Worm (Caenorhabditis elegans) whole organism, young adult: ENCODE measurements around the gene ZK666.4.

Experiments
- B0019.2 ChIP-seq: fragments of 200-800 bp; sonication (Bioruptor generic); conservative IDR thresholded peaks from 2 replicates; pipeline ENCODE4 v1.3.6; 2022; ENCODE audit warnings: missing genetic modification reagents, missing genetic modification characterization, missing compliant biosample characterization
- B0336.3 ChIP-seq: fragments of 200-800 bp; sonication (Bioruptor generic); IDR thresholded peaks from 2 replicates; pipeline ENCODE4 v1.3.6; 2022; ENCODE audit warnings: missing genetic modification characterization, missing compliant biosample characterization
- D2030.7 ChIP-seq: fragments of 200-800 bp; sonication (Bioruptor generic); IDR thresholded peaks from 2 replicates; pipeline ENCODE4 v1.3.6; 2022; ENCODE audit warnings: missing genetic modification reagents, missing genetic modification characterization, missing compliant biosample characterization
- F10E7.11 ChIP-seq: sonication (generic microtip); optimal IDR thresholded peaks from 2 replicates; lab custom pipeline; 2017; ENCODE audit warnings: mild to moderate bottlenecking, missing genetic modification characterization, moderate library complexity, missing compliant biosample characterization
- K12H6.12 ChIP-seq: fragments of 200-800 bp; sonication (Bioruptor generic); optimal IDR thresholded peaks from 2 replicates; lab custom pipeline; 2018; ENCODE audit warnings: mild to moderate bottlenecking, missing genetic modification characterization, missing compliant biosample characterization
- T26A5.8 ChIP-seq: sonication (generic microtip); optimal IDR thresholded peaks from 2 replicates; lab custom pipeline; 2016; ENCODE audit warnings: missing genetic modification characterization, missing compliant biosample characterization
- Y53F4B.3 ChIP-seq: fragments of 200-800 bp; sonication (Bioruptor generic); IDR thresholded peaks from 2 replicates; pipeline ENCODE4 v1.3.6; 2022; ENCODE audit warnings: missing genetic modification reagents, missing genetic modification characterization, missing compliant biosample characterization
- Y67H2A.10 ChIP-seq: fragments of 200-800 bp; sonication (Bioruptor generic); conservative IDR thresholded peaks from 2 replicates; pipeline ENCODE4 v1.3.6; 2022; ENCODE audit warnings: missing genetic modification reagents, missing genetic modification characterization, missing compliant biosample characterization
- Y95B8A.8 ChIP-seq: fragments of 200-800 bp; sonication (Bioruptor generic); IDR thresholded peaks from 2 replicates; pipeline ENCODE4 v1.3.6; 2022; ENCODE audit warnings: missing genetic modification reagents, missing genetic modification characterization, missing compliant biosample characterization
- ama-1 ChIP-seq, 3 experiments: fragments of 150-350 bp in 1 of 3; sonication (generic microtip) in 2 of 3; optimal IDR thresholded peaks; 2 replicates each; lab custom pipeline; 2014 to 2018; ENCODE audit warnings: missing biosample characterization in 2 of 3, missing genetic modification characterization in 2 of 3, missing genetic modification reagents in 2 of 3
- aptf-3 ChIP-seq: fragments of 200-800 bp; sonication (Bioruptor generic); IDR thresholded peaks from 2 replicates; pipeline ENCODE4 v1.3.6; 2022; ENCODE audit warnings: missing genetic modification characterization, missing compliant biosample characterization
- attf-3 ChIP-seq: fragments of 200-800 bp; sonication (Bioruptor generic); conservative IDR thresholded peaks from 2 replicates; pipeline ENCODE4 v1.3.6; 2022; ENCODE audit warnings: missing genetic modification reagents, missing genetic modification characterization, missing compliant biosample characterization
- attf-5 ChIP-seq: fragments of 200-800 bp; sonication (Bioruptor generic); optimal IDR thresholded peaks from 2 replicates; lab custom pipeline; 2018; ENCODE audit warnings: mild to moderate bottlenecking, missing genetic modification characterization, missing compliant biosample characterization
- bed-1 ChIP-seq: fragments of 200-800 bp; sonication (Bioruptor generic); IDR thresholded peaks from 2 replicates; pipeline ENCODE4 v1.3.6; 2022; ENCODE audit warnings: missing genetic modification reagents, missing genetic modification characterization, missing compliant biosample characterization
- cebp-1 ChIP-seq, 2 experiments: fragments of 200-800 bp in 1 of 2; sonication (Bioruptor generic) in 1 of 2; sonication (generic microtip) in 1 of 2; IDR thresholded peaks in 1 of 2; optimal IDR thresholded peaks in 1 of 2; 2 replicates each; pipeline versions ENCODE4 v1.3.6 to Lab custom; 2017 to 2022; ENCODE audit warnings: missing compliant biosample characterization in 2 of 2, missing genetic modification characterization in 2 of 2, mild to moderate bottlenecking in 1 of 2, missing genetic modification reagents in 1 of 2, moderate library complexity in 1 of 2
- cebp-2 ChIP-seq: fragments of 200-800 bp; sonication (Bioruptor generic); IDR thresholded peaks from 2 replicates; pipeline ENCODE4 v1.3.6; 2022; ENCODE audit warnings: missing genetic modification characterization, missing compliant biosample characterization
- ceh-27 ChIP-seq: fragments of 200-800 bp; sonication (Bioruptor generic); optimal IDR thresholded peaks from 2 replicates; lab custom pipeline; 2018; ENCODE audit warnings: mild to moderate bottlenecking, missing genetic modification characterization, moderate library complexity, missing compliant biosample characterization
- ceh-91 ChIP-seq: fragments of 200-800 bp; sonication (Bioruptor generic); IDR thresholded peaks from 2 replicates; pipeline ENCODE4 v1.3.6; 2022; ENCODE audit warnings: missing genetic modification reagents, missing genetic modification characterization, missing compliant biosample characterization
- chd-7 ChIP-seq: sonication (generic microtip); optimal IDR thresholded peaks from 2 replicates; lab custom pipeline; 2016; ENCODE audit warnings: mild to moderate bottlenecking, missing genetic modification characterization, moderate library complexity, missing compliant biosample characterization
- dpff-1 ChIP-seq: sonication (generic microtip); optimal IDR thresholded peaks from 2 replicates; lab custom pipeline; 2017; ENCODE audit warnings: mild to moderate bottlenecking, missing genetic modification characterization, missing compliant biosample characterization
- egl-18 ChIP-seq: fragments of 200-800 bp; sonication (Bioruptor generic); IDR thresholded peaks from 2 replicates; pipeline ENCODE4 v1.3.6; 2022; ENCODE audit warnings: missing genetic modification reagents, missing genetic modification characterization, missing compliant biosample characterization
- ets-4 ChIP-seq: fragments of 200-800 bp; sonication (Bioruptor generic); optimal IDR thresholded peaks from 2 replicates; lab custom pipeline; 2018; ENCODE audit warnings: mild to moderate bottlenecking, missing genetic modification characterization, missing compliant biosample characterization
- fkh-3 ChIP-seq: sonication (generic microtip); optimal IDR thresholded peaks from 2 replicates; lab custom pipeline; 2016; ENCODE audit warnings: mild to moderate bottlenecking, missing genetic modification characterization, missing compliant biosample characterization
- hlh-12 ChIP-seq: sonication (generic microtip); optimal IDR thresholded peaks from 2 replicates; lab custom pipeline; 2016; ENCODE audit warnings: missing genetic modification characterization, missing compliant biosample characterization
- hmg-1.2 ChIP-seq: fragments of 200-800 bp; sonication (Bioruptor generic); IDR thresholded peaks from 2 replicates; pipeline ENCODE4 v1.3.6; 2022; ENCODE audit warnings: missing genetic modification reagents, missing genetic modification characterization, missing compliant biosample characterization
- hsf-1 ChIP-seq: fragments of 200-800 bp; sonication (Bioruptor generic); IDR thresholded peaks from 2 replicates; pipeline ENCODE4 v1.3.6; 2022; ENCODE audit warnings: missing genetic modification reagents, missing genetic modification characterization, missing compliant biosample characterization
- lag-1 ChIP-seq: fragments of 200-800 bp; sonication (Bioruptor generic); IDR thresholded peaks from 2 replicates; pipeline ENCODE4 v1.3.6; 2022; ENCODE audit warnings: missing genetic modification reagents, missing genetic modification characterization, missing compliant biosample characterization
- let-526 ChIP-seq: fragments of 200-800 bp; sonication (Bioruptor generic); IDR thresholded peaks from 2 replicates; pipeline ENCODE4 v1.3.6; 2022; ENCODE audit warnings: missing genetic modification reagents, missing genetic modification characterization, missing compliant biosample characterization
- lin-35 ChIP-seq, 3 experiments: fragments of 150-350 bp in 2 of 3; sonication (generic microtip) in 1 of 3; optimal IDR thresholded peaks; 2 replicates each; lab custom pipeline; 2014 to 2018; ENCODE audit warnings: missing biosample characterization in 3 of 3, missing genetic modification characterization in 3 of 3, missing genetic modification reagents in 3 of 3
- mcd-1 ChIP-seq: fragments of 200-800 bp; sonication (Bioruptor generic); IDR thresholded peaks from 2 replicates; pipeline ENCODE4 v1.3.6; 2022; ENCODE audit warnings: missing genetic modification reagents, missing genetic modification characterization, missing compliant biosample characterization
- mxl-1 ChIP-seq: sonication (generic microtip); optimal IDR thresholded peaks from 2 replicates; lab custom pipeline; 2016; ENCODE audit warnings: missing genetic modification characterization, missing compliant biosample characterization
- nfya-1 ChIP-seq: sonication (generic microtip); optimal IDR thresholded peaks from 2 replicates; lab custom pipeline; 2017; ENCODE audit warnings: antibody characterized with exemption, missing compliant biosample characterization, missing genetic modification characterization, borderline replicate concordance; ENCODE audit not compliant: insufficient read depth
- nfya-2 ChIP-seq: fragments of 200-800 bp; sonication (Bioruptor generic); IDR thresholded peaks from 2 replicates; pipeline ENCODE4 v1.3.6; 2022; ENCODE audit warnings: missing genetic modification reagents, missing genetic modification characterization, missing compliant biosample characterization
- nhr-90 ChIP-seq: sonication (generic microtip); optimal IDR thresholded peaks from 2 replicates; lab custom pipeline; 2016; ENCODE audit warnings: missing genotype, mild to moderate bottlenecking, missing genetic modification characterization, missing compliant biosample characterization
- rpc-1 ChIP-seq, 2 experiments: fragments of 150-350 bp in 1 of 2; sonication (generic microtip) in 1 of 2; optimal IDR thresholded peaks; 2 replicates each; lab custom pipeline; 2014 to 2018; ENCODE audit warnings: missing biosample characterization in 1 of 2, missing genetic modification characterization in 1 of 2, missing genetic modification reagents in 1 of 2, missing genotype in 1 of 2
- sdz-38 ChIP-seq: sonication (generic microtip); optimal IDR thresholded peaks from 2 replicates; lab custom pipeline; 2016; ENCODE audit warnings: missing genotype, missing genetic modification characterization, missing compliant biosample characterization
- sea-2 ChIP-seq: fragments of 200-800 bp; sonication (Bioruptor generic); IDR thresholded peaks from 2 replicates; pipeline ENCODE4 v1.3.6; 2022; ENCODE audit warnings: missing genetic modification characterization, missing compliant biosample characterization
- tbx-9 ChIP-seq: sonication (generic microtip); optimal IDR thresholded peaks from 2 replicates; lab custom pipeline; 2016; ENCODE audit warnings: borderline replicate concordance, missing genetic modification characterization, inconsistent platforms, missing compliant biosample characterization
- tlf-1 ChIP-seq: fragments of 200-800 bp; sonication (Bioruptor generic); optimal IDR thresholded peaks from 2 replicates; lab custom pipeline; 2018; ENCODE audit warnings: mild to moderate bottlenecking, missing genetic modification characterization, missing compliant biosample characterization
- unc-130 ChIP-seq: sonication (generic microtip); optimal IDR thresholded peaks from 2 replicates; lab custom pipeline; 2016; ENCODE audit warnings: missing genetic modification reagents, missing genetic modification characterization, missing compliant biosample characterization
- unc-62 ChIP-seq: fragments of 150-350 bp; optimal IDR thresholded peaks from 2 replicates; lab custom pipeline; 2014; ENCODE audit warnings: missing biosample characterization, missing genetic modification reagents, missing genetic modification characterization
- xnd-1 ChIP-seq: sonication (generic microtip); optimal IDR thresholded peaks from 2 replicates; lab custom pipeline; 2016; ENCODE audit warnings: missing genotype, missing genetic modification reagents, missing genetic modification characterization, missing compliant biosample characterization
- zim-3 ChIP-seq: sonication (generic microtip); optimal IDR thresholded peaks from 2 replicates; lab custom pipeline; 2017; ENCODE audit warnings: mild to moderate bottlenecking, missing genetic modification characterization, moderate library complexity, missing compliant biosample characterization
- ztf-18 ChIP-seq: sonication (generic microtip); optimal IDR thresholded peaks from 2 replicates; lab custom pipeline; 2016; ENCODE audit warnings: missing genotype, mild to moderate bottlenecking, missing genetic modification characterization, missing compliant biosample characterization
- ztf-22 ChIP-seq: fragments of 200-800 bp; sonication (Bioruptor generic); optimal IDR thresholded peaks from 2 replicates; lab custom pipeline; 2018; ENCODE audit warnings: mild to moderate bottlenecking, missing genetic modification characterization, moderate library complexity, missing compliant biosample characterization
- ztf-25 ChIP-seq: fragments of 200-800 bp; sonication (Bioruptor generic); IDR thresholded peaks from 2 replicates; pipeline ENCODE4 v1.3.6; 2022; ENCODE audit warnings: missing genetic modification reagents, missing genetic modification characterization, missing compliant biosample characterization
- ztf-26 ChIP-seq: sonication (generic microtip); optimal IDR thresholded peaks from 2 replicates; lab custom pipeline; 2017; ENCODE audit warnings: missing genetic modification characterization, missing compliant biosample characterization
- ztf-3 ChIP-seq: fragments of 200-800 bp; sonication (Bioruptor generic); optimal IDR thresholded peaks from 2 replicates; lab custom pipeline; 2018; ENCODE audit warnings: mild to moderate bottlenecking, missing genetic modification characterization, missing compliant biosample characterization
- ztf-6 ChIP-seq: fragments of 200-800 bp; sonication (Bioruptor generic); IDR thresholded peaks from 2 replicates; pipeline ENCODE4 v1.3.6; 2022; ENCODE audit warnings: missing genetic modification reagents, missing genetic modification characterization, missing compliant biosample characterization

ZK666.4 gene

DNA sequence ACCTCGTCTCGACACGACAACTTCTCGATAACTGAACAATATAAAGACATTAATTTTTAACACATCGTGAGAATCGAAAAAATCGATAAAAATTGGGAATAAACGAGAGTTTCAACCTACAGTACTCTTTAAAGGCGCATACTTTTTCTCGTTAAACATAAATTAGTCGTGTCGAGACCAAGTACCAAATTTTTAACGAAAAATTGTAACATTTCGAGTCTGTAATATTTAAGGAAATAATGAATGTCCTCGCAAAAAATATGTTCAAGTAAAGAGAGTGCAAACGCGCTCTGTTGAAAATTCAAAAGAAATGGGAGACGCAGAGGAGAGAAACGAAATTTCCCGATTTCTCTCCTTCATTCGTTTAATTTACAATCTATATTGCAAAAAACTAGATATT lies 26.7 kb upstream of the ZK666.4 start (continued):
- TF ChIP-seq xnd-1 (no peak), zim-3 (tag; lab: Kevin White, UChicago) (no peak), bed-1 (GFP tag; lab: Robert Waterston, UW) (no peak), rpc-1 (optimal IDR thresholded peaks at IDR 0.05; lab: Kevin White, UChicago) (no peak), rpc-1 (tag; optimal IDR thresholded peaks at IDR 0.05; lab: Kevin White, UChicago) (no peak), attf-3 (GFP tag; lab: Robert Waterston, UW) (no peak), ets-4 (GFP tag; lab: Kevin White, UChicago) (no peak), sdz-38 (tag; lab: Kevin White, UChicago) (no peak), nfya-1 (tag; lab: Kevin White, UChicago) (no peak), ztf-6 (no peak), ztf-3 (GFP tag; lab: Kevin White, UChicago) (no peak), unc-130 (GFP tag; lab: Kevin White, UChicago) (no peak), ama-1 (optimal IDR thresholded peaks at IDR 0.05; lab: Kevin White, UChicago) (peak; percentile 57), ama-1 (GFP tag; optimal IDR thresholded peaks at IDR 0.05; lab: Kevin White, UChicago) (no peak), B0336.3 (peak; percentile 54), unc-62 (GFP tag; lab: Kevin White, UChicago) (no peak), let-526 (no peak), K12H6.12 (tag; lab: Kevin White, UChicago) (no peak), Y53F4B.3 (GFP tag; lab: Robert Waterston, UW) (no peak), ceh-27 (GFP tag; lab: Kevin White, UChicago) (no peak), cebp-2 (GFP tag; lab: Robert Waterston, UW) (no peak), ztf-22 (no peak), T26A5.8 (tag; lab: Kevin White, UChicago) (no peak), lin-35 (GFP tag; optimal IDR thresholded peaks at IDR 0.05; lab: Kevin White, UChicago) (peak in 1 of 3 experiments; percentile 61), sea-2 (GFP tag; lab: Robert Waterston, UW) (no peak), hmg-1.2 (GFP tag; lab: Robert Waterston, UW) (no peak), ztf-18 (tag; lab: Kevin White, UChicago) (no peak), B0019.2 (no peak), egl-18 (GFP tag; lab: Robert Waterston, UW) (no peak), F10E7.11 (no peak), ceh-91 (GFP tag; lab: Robert Waterston, UW) (no peak), Y95B8A.8 (GFP tag; lab: Robert Waterston, UW) (no peak), tlf-1 (GFP tag; lab: Kevin White, UChicago) (no peak), aptf-3 (GFP tag; lab: Robert Waterston, UW) (no peak), D2030.7 (GFP tag; lab: Robert Waterston, UW) (no peak), nhr-90 (tag; lab: Kevin White, UChicago) (no peak), tbx-9 (tag; lab: Kevin White, UChicago) (no peak), nfya-2 (GFP tag; lab: Robert Waterston, UW) (no peak), ztf-25 (GFP tag; lab: Robert Waterston, UW) (no peak), cebp-1 (GFP tag; IDR thresholded peaks at IDR 0.05; lab: Robert Waterston, UW) (peak; percentile 8; the same call in 1 of the 2 replicates), cebp-1 (tag; optimal IDR thresholded peaks at IDR 0.05; lab: Kevin White, UChicago) (peak; percentile 63), mcd-1 (GFP tag; lab: Robert Waterston, UW) (peak; percentile 64), ztf-26 (tag; lab: Kevin White, UChicago) (peak; percentile 82), mxl-1 (no peak), dpff-1 (tag; lab: Kevin White, UChicago) (no peak), chd-7 (tag; lab: Kevin White, UChicago) (no peak), lag-1 (GFP tag; lab: Robert Waterston, UW) (no peak), fkh-3 (tag; lab: Kevin White, UChicago) (no peak), attf-5 (GFP tag; lab: Kevin White, UChicago) (peak; percentile 55), Y67H2A.10 (no peak), hsf-1 (GFP tag; lab: Robert Waterston, UW) (0 out of 2 replicates have a peak, but pooled peaks have one; percentile 26), hlh-12 (tag; lab: Kevin White, UChicago) (no peak)
